Fruit fly (Drosophila melanogaster): ENCODE measurements around the gene alpha-Man-Ib.

Gene alpha-Man-Ib

DNA sequence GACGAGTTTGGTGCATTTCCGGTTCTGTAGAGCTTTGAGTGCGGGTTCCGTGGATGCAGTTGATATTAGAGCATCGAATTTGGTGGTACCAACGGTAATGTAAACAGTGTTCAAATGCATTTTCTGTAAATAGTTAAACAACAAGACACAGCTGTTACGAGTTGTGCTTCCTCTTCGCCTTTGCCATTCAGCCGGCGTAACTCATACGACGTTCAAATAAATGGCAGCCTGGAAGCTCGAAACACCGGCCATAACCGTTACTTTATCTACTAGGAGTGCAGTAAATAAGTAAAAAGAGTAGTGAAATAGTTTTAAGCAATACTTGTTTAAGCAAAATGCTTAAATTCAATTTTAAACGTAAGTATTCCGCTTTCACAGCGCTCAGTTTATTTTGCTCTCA lies 25.8 kb upstream of the alpha-Man-Ib start, which contains the start of the genes Alg13 and superdeath (continued):
- TF ChIP-seq ATbp (GFP tag; optimal IDR thresholded peaks at IDR 0.05) (peak; percentile 49), CG16813 (GFP tag; IDR thresholded peaks at IDR 0.05; ENCODE audit: partially characterized antibody) (no peak), row (GFP tag; IDR thresholded peaks at IDR 0.05) (no peak), ham (GFP tag; IDR thresholded peaks at IDR 0.05) (no peak), nerfin-1 (tag; optimal IDR thresholded peaks at IDR 0.05) (peak; percentile 12), gro (GFP tag; optimal IDR thresholded peaks at IDR 0.05) (no peak), CG9876 (GFP tag; optimal IDR thresholded peaks at IDR 0.05) (no peak), chn (GFP tag; optimal IDR thresholded peaks at IDR 0.05) (no peak), bsh (GFP tag; optimal IDR thresholded peaks at IDR 0.05) (peak in 1 of 2 experiments; percentile 14), Dll (GFP tag; IDR thresholded peaks at IDR 0.05; ENCODE audit: partially characterized antibody) (no peak), klu (GFP tag; IDR thresholded peaks at IDR 0.05) (no peak), CG6272 (GFP tag; IDR thresholded peaks at IDR 0.05) (no peak), fd64A (GFP tag; optimal IDR thresholded peaks at IDR 0.05) (peak; percentile 22), CG3065 (GFP tag; optimal IDR thresholded peaks at IDR 0.05) (no peak), CG30020 (tag; optimal IDR thresholded peaks at IDR 0.05) (no peak), CG12744 (GFP tag; optimal IDR thresholded peaks at IDR 0.05) (no peak), disco-r (GFP tag; optimal IDR thresholded peaks at IDR 0.05) (no peak), aop (GFP tag; IDR thresholded peaks at IDR 0.05) (no peak), CG14965 (GFP tag; optimal IDR thresholded peaks at IDR 0.05; ENCODE audit: borderline replicate concordance) (no peak), Tbp (GFP tag; optimal IDR thresholded peaks at IDR 0.05) (no peak), CG34376 (GFP tag; optimal IDR thresholded peaks at IDR 0.05) (peak; percentile 1), zfh1 (GFP tag; IDR thresholded peaks at IDR 0.05) (no peak), fu2 (GFP tag; optimal IDR thresholded peaks at IDR 0.05) (no peak), unc-4 (GFP tag; IDR thresholded peaks at IDR 0.05; ENCODE audit: partially characterized antibody) (no peak), unpg (GFP tag; optimal IDR thresholded peaks at IDR 0.05) (no peak), Sox100B (GFP tag; optimal IDR thresholded peaks at IDR 0.05) (no peak), al (GFP tag; IDR thresholded peaks at IDR 0.05) (no peak), D19B (GFP tag; optimal IDR thresholded peaks at IDR 0.05) (no peak), dmrt99B (tag; optimal IDR thresholded peaks at IDR 0.05) (no peak), org-1 (GFP tag; optimal IDR thresholded peaks at IDR 0.05) (no peak), CG2199 (GFP tag; IDR thresholded peaks at IDR 0.05) (0 out of 3 replicates have a peak, but pooled peaks have one; percentile 8), trem (tag; optimal IDR thresholded peaks at IDR 0.05) (no peak), CG17385 (GFP tag; optimal IDR thresholded peaks at IDR 0.05) (peak; percentile 95), emc (GFP tag; optimal IDR thresholded peaks at IDR 0.05) (no peak), CG42726 (GFP tag; IDR thresholded peaks at IDR 0.05; ENCODE audit: partially characterized antibody) (no peak), CG7357 (GFP tag; IDR thresholded peaks at IDR 0.05) (no peak), Mrtf (GFP tag; IDR thresholded peaks at IDR 0.05) (no peak), CTCF (GFP tag; optimal IDR thresholded peaks at IDR 0.05) (peak; percentile 2), CHES-1-like (GFP tag; optimal IDR thresholded peaks at IDR 0.05) (no peak), nmo (GFP tag; optimal IDR thresholded peaks at IDR 0.05) (no peak), Blimp-1 (GFP tag; optimal IDR thresholded peaks at IDR 0.05) (no peak), pzg (GFP tag; optimal IDR thresholded peaks at IDR 0.05) (peak; percentile 62), CG14860 (GFP tag; IDR thresholded peaks at IDR 0.05; ENCODE audit: partially characterized antibody) (no peak), CG15479 (GFP tag; optimal IDR thresholded peaks at IDR 0.05) (no peak), Myb (GFP tag; optimal IDR thresholded peaks at IDR 0.05) (peak; percentile 92), CG15514 (GFP tag; optimal IDR thresholded peaks at IDR 0.05) (peak; percentile 4), CG4424 (GFP tag; optimal IDR thresholded peaks at IDR 0.05) (peak; percentile 20), CG32532 (GFP tag; IDR thresholded peaks at IDR 0.05) (no peak), CG3995 (GFP tag; optimal IDR thresholded peaks at IDR 0.05) (peak; percentile 87), HmgZ (tag; optimal IDR thresholded peaks at IDR 0.05) (peak; percentile 33), Ada2b (GFP tag; IDR thresholded peaks at IDR 0.05) (no peak), CG12942 (GFP tag; optimal IDR thresholded peaks at IDR 0.05) (no peak)
